Worm (Caenorhabditis elegans) whole organism, L4 larva: ENCODE results near the gene K03B8.6.

Experiments
- ces-1 ChIP-seq: fragments of 150-350 bp; sonication (generic microtip); optimal IDR thresholded peaks from 4 replicates; lab custom pipeline; 2014; ENCODE audit warnings: missing biosample characterization, missing genetic modification reagents, missing genetic modification characterization
- nhr-25 ChIP-seq: sonication (generic microtip); optimal IDR thresholded peaks from 2 replicates; lab custom pipeline; 2017; ENCODE audit warnings: missing genetic modification characterization, mild to moderate bottlenecking, missing compliant biosample characterization, antibody characterized with exemption, moderate library complexity, borderline replicate concordance; ENCODE audit not compliant: insufficient read depth
- tra-1 ChIP-seq: fragments of 200-800 bp; sonication (Bioruptor generic); IDR thresholded peaks from 2 replicates; pipeline ENCODE4 v1.3.6; 2022; ENCODE audit warnings: missing genetic modification reagents, missing genetic modification characterization, missing compliant biosample characterization
- unc-39 ChIP-seq: sonication (generic microtip); optimal IDR thresholded peaks from 2 replicates; lab custom pipeline; 2017; ENCODE audit warnings: missing biosample characterization, missing genetic modification characterization
- vab-7 ChIP-seq: fragments of 200-800 bp; sonication (Bioruptor generic); IDR thresholded peaks from 2 replicates; pipeline ENCODE4 v1.3.6; 2022; ENCODE audit warnings: missing genetic modification reagents, missing genetic modification characterization, missing compliant biosample characterization
- zfp-2 ChIP-seq: sonication (generic microtip); optimal IDR thresholded peaks from 2 replicates; lab custom pipeline; 2016; ENCODE audit warnings: mild to moderate bottlenecking, missing genetic modification characterization, missing compliant biosample characterization
- ztf-11 ChIP-seq: fragments of 150-350 bp; optimal IDR thresholded peaks from 2 replicates; lab custom pipeline; 2014; ENCODE audit warnings: missing biosample characterization, missing genetic modification characterization
- ztf-7 ChIP-seq: fragments of 150-350 bp; optimal IDR thresholded peaks from 2 replicates; lab custom pipeline; 2014; ENCODE audit warnings: missing biosample characterization, missing genetic modification characterization

DNA sequence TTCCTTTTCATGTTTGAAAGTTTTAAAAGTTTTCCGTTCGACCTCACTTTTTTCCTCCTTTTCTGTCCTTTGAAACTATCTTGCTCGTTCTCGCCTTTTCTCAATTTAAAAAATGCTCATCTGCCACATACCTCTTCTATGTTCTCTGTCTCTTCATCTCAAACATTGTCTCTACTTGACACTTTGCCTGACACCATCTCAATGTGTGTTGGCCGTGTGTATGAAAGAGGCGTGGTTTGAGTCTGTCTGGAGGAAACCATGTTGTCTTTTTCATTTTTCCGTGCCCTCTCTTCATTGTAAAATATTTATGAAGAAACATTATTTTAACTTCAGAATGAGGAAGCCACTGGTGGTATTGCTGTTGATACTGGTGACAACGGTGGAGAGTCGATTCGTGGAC is at the start of gene K03B8.6:
- TF ChIP-seq ztf-7 (tag; lab: Kevin White, UChicago) (no peak), zfp-2 (tag; lab: Kevin White, UChicago) (no peak), ces-1 (GFP tag; lab: Kevin White, UChicago) (no peak), ztf-11 (tag; lab: Kevin White, UChicago) (no peak), unc-39 (tag; lab: Kevin White, UChicago) (no peak), nhr-25 (no peak), vab-7 (GFP tag; lab: Robert Waterston, UW) (no peak), tra-1 (GFP tag; lab: Robert Waterston, UW) (no peak)
